Worm (Caenorhabditis elegans) whole organism, late embryonic: ENCODE measurements around the gene F54H12.4.

ENCODE experiments used
- C38D4.7 ChIP-seq: fragments of 200-800 bp; sonication (Bioruptor generic); optimal IDR thresholded peaks from 2 replicates; lab custom pipeline; 2018; ENCODE audit warnings: mild to moderate bottlenecking, missing genetic modification characterization, moderate library complexity, missing compliant biosample characterization
- F13H6.1 ChIP-seq: sonication (generic microtip); optimal IDR thresholded peaks from 2 replicates; lab custom pipeline; 2016; ENCODE audit warnings: missing genetic modification characterization, missing compliant biosample characterization
- K02D7.2 ChIP-seq: sonication (generic microtip); optimal IDR thresholded peaks from 2 replicates; lab custom pipeline; 2017; ENCODE audit warnings: mild to moderate bottlenecking, missing genetic modification characterization, missing compliant biosample characterization
- ahr-1 ChIP-seq: sonication (generic microtip); optimal IDR thresholded peaks from 2 replicates; lab custom pipeline; 2016; ENCODE audit warnings: missing genetic modification characterization, missing compliant biosample characterization
- ceh-18 ChIP-seq: sonication (generic microtip); optimal IDR thresholded peaks from 2 replicates; lab custom pipeline; 2016; ENCODE audit warnings: missing genetic modification characterization, missing compliant biosample characterization
- ceh-19 ChIP-seq: fragments of 200-800 bp; sonication (Bioruptor generic); optimal IDR thresholded peaks from 2 replicates; lab custom pipeline; 2018; ENCODE audit warnings: mild to moderate bottlenecking, missing genetic modification characterization, missing compliant biosample characterization
- ceh-22 ChIP-seq: sonication (generic microtip); optimal IDR thresholded peaks from 2 replicates; lab custom pipeline; 2017; ENCODE audit warnings: missing biosample characterization, missing genetic modification characterization
- ceh-24 ChIP-seq: sonication (generic microtip); optimal IDR thresholded peaks from 2 replicates; lab custom pipeline; 2016; ENCODE audit warnings: mild to moderate bottlenecking, missing genetic modification characterization, missing compliant biosample characterization
- ceh-30 ChIP-seq: fragments of 150-350 bp; optimal IDR thresholded peaks from 2 replicates; lab custom pipeline; 2014; ENCODE audit warnings: missing biosample characterization, missing genetic modification characterization
- ceh-34 ChIP-seq: sonication (generic microtip); optimal IDR thresholded peaks from 2 replicates; lab custom pipeline; 2016; ENCODE audit warnings: mild to moderate bottlenecking, missing genetic modification characterization, missing compliant biosample characterization
- ceh-6 ChIP-seq: fragments of 200-800 bp; sonication (Bioruptor generic); optimal IDR thresholded peaks from 2 replicates; lab custom pipeline; 2018; ENCODE audit warnings: mild to moderate bottlenecking, missing genetic modification characterization, missing compliant biosample characterization
- dve-1 ChIP-seq: sonication (generic microtip); optimal IDR thresholded peaks from 2 replicates; lab custom pipeline; 2017; ENCODE audit warnings: antibody characterized with exemption, mild to moderate bottlenecking, missing genetic modification characterization, missing compliant biosample characterization
- elt-4 ChIP-seq: sonication (generic microtip); optimal IDR thresholded peaks from 2 replicates; lab custom pipeline; 2016; ENCODE audit warnings: missing genetic modification characterization, missing compliant biosample characterization
- ets-4 ChIP-seq: sonication (generic microtip); optimal IDR thresholded peaks from 2 replicates; lab custom pipeline; 2016; ENCODE audit warnings: missing genetic modification characterization, missing compliant biosample characterization
- fkh-6 ChIP-seq: sonication (generic microtip); optimal IDR thresholded peaks from 2 replicates; lab custom pipeline; 2016; ENCODE audit warnings: missing genetic modification characterization, missing compliant biosample characterization
- gmeb-2 ChIP-seq: sonication (generic microtip); optimal IDR thresholded peaks from 2 replicates; lab custom pipeline; 2016; ENCODE audit warnings: missing genetic modification characterization, inconsistent platforms, missing compliant biosample characterization
- hlh-30 ChIP-seq: sonication (generic microtip); optimal IDR thresholded peaks from 2 replicates; lab custom pipeline; 2017; ENCODE audit warnings: antibody characterized with exemption, missing genetic modification characterization, missing compliant biosample characterization; ENCODE audit not compliant: insufficient read depth
- hlh-6 ChIP-seq: sonication (generic microtip); optimal IDR thresholded peaks from 2 replicates; lab custom pipeline; 2016; ENCODE audit warnings: missing genotype, missing genetic modification characterization, missing compliant biosample characterization
- lin-11 ChIP-seq: fragments of 200-800 bp; sonication (Bioruptor generic); optimal IDR thresholded peaks from 2 replicates; lab custom pipeline; 2018; ENCODE audit warnings: mild to moderate bottlenecking, missing genetic modification characterization, missing compliant biosample characterization
- madf-2 ChIP-seq: sonication (generic microtip); optimal IDR thresholded peaks from 2 replicates; lab custom pipeline; 2017; ENCODE audit warnings: missing genetic modification characterization, missing compliant biosample characterization
- nhr-232 ChIP-seq: sonication (generic microtip); optimal IDR thresholded peaks from 2 replicates; lab custom pipeline; 2016; ENCODE audit warnings: missing genetic modification characterization, missing compliant biosample characterization
- npax-4 ChIP-seq: sonication (generic microtip); optimal IDR thresholded peaks from 2 replicates; lab custom pipeline; 2016; ENCODE audit warnings: missing genetic modification characterization, missing compliant biosample characterization
- odd-2 ChIP-seq: sonication (generic microtip); optimal IDR thresholded peaks from 2 replicates; lab custom pipeline; 2017; ENCODE audit warnings: antibody characterized with exemption, mild to moderate bottlenecking, missing genetic modification characterization, missing compliant biosample characterization
- pha-2 ChIP-seq: sonication (generic microtip); optimal IDR thresholded peaks from 2 replicates; lab custom pipeline; 2017; ENCODE audit warnings: mild to moderate bottlenecking, missing genetic modification characterization, missing compliant biosample characterization
- rnt-1 ChIP-seq: sonication (generic microtip); optimal IDR thresholded peaks from 2 replicates; lab custom pipeline; 2016; ENCODE audit warnings: missing genetic modification characterization, missing compliant biosample characterization
- sdc-2 ChIP-seq: sonication (generic microtip); optimal IDR thresholded peaks from 2 replicates; lab custom pipeline; 2016; ENCODE audit warnings: missing genotype, missing genetic modification characterization, missing compliant biosample characterization
- unc-42 ChIP-seq: sonication (generic microtip); optimal IDR thresholded peaks from 2 replicates; lab custom pipeline; 2016; ENCODE audit warnings: missing genotype, missing genetic modification characterization, missing compliant biosample characterization
- unc-55 ChIP-seq: sonication (generic microtip); optimal IDR thresholded peaks from 2 replicates; lab custom pipeline; 2017; ENCODE audit warnings: missing biosample characterization, missing genetic modification reagents, missing genetic modification characterization
- zip-5 ChIP-seq: sonication (generic microtip); optimal IDR thresholded peaks from 2 replicates; lab custom pipeline; 2016; ENCODE audit warnings: missing genetic modification characterization, missing compliant biosample characterization
- ztf-16 ChIP-seq: sonication (generic microtip); optimal IDR thresholded peaks from 2 replicates; lab custom pipeline; 2017; ENCODE audit warnings: missing genetic modification characterization, missing compliant biosample characterization

The F54H12.4 gene

ce11 chrIII:7922207-7922606, 40.3 kb downstream of the F54H12.4 start, which contains the start of gene C29E4.17:
Gene C29E4.17 (plus strand): TSS chrIII:7922507.
- TF ChIP-seq ahr-1 (tag; lab: Kevin White, UChicago) = no peak
- no peak for TF ChIP-seq K02D7.2 (tag; lab: Kevin White, UChicago)
- no peak for TF ChIP-seq ceh-19 (GFP tag; lab: Kevin White, UChicago)
- TF ChIP-seq unc-55 = no peak

DNA sequence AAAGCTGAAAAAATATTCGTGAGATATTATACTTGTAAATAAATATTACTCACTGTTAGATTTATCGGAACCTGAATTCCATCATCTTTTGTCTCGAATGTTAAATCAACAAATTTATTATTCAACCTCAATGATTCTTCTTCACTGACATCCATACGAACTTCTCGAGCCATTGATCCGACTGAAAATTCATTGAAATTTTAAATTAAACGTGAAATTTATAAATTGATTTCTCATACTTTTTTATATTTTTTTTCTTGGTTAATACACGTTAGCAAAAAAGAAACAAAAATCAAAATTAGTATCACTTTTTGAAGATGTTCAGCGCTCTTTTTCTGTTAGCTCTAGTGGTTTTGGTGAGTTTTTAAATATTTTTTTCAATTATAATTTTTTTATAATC, 42.7 kb downstream of the F54H12.4 start, which contains the start of gene C29E4.14:
C29E4.14 (plus strand) TSS at position 301 of the 400 bp plus-strand sequence.
- TF ChIP-seq odd-2 (tag; lab: Kevin White, UChicago) = no peak
- no peak for TF ChIP-seq dve-1 (tag; lab: Kevin White, UChicago)
- TF ChIP-seq sdc-2 (tag; lab: Kevin White, UChicago) = no peak
- TF ChIP-seq fkh-6 (tag; lab: Kevin White, UChicago) = no peak
- TF ChIP-seq, all 69 proteins: peak for 0

DNA sequence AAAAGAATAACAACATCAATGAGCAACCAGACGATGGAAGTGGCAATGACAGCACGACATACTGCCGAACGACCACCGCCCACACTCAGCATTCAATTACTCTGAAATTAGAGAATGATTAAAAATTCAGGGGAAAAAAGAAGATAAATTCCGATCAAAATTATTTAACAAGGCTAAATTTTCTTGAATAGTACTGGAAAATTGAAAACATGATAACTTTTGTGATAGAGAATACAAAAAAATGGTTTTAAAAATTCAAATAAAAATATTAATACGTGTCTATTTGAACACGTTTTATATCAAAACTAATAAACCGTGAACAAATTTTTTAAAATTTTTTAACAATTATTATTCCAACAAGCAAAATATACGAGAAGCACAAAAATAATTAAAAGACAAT, 44.9 kb downstream of the F54H12.4 start, which contains the start of gene gly-3:
gly-3 (minus strand) TSS at position 101 of the 400 bp plus-strand sequence.
- TF ChIP-seq ztf-16 (no peak), zip-5 (tag; lab: Kevin White, UChicago) (no peak), dve-1 (tag; lab: Kevin White, UChicago) (no peak), ceh-30 (tag; lab: Kevin White, UChicago) (no peak), elt-4 (no peak), ceh-22 (tag; lab: Kevin White, UChicago) (no peak), F13H6.1 (tag; lab: Kevin White, UChicago) (no peak), madf-2 (tag; lab: Kevin White, UChicago) (no peak), gmeb-2 (no peak), ceh-34 (no peak), ets-4 (no peak), fkh-6 (tag; lab: Kevin White, UChicago) (no peak), hlh-6 (tag; lab: Kevin White, UChicago) (no peak), nhr-232 (no peak), lin-11 (tag; lab: Kevin White, UChicago) (no peak), pha-2 (tag; lab: Kevin White, UChicago) (no peak), odd-2 (tag; lab: Kevin White, UChicago) (no peak), ceh-6 (no peak)

- no peak for TF ChIP-seq npax-4
- no peak for TF ChIP-seq unc-42 (tag; lab: Kevin White, UChicago)
- TF ChIP-seq ceh-34 = no peak
- no peak for TF ChIP-seq ceh-18
- no peak for TF ChIP-seq ceh-24 (tag; lab: Kevin White, UChicago)
- no peak for TF ChIP-seq C38D4.7 (GFP tag; lab: Kevin White, UChicago)
- TF ChIP-seq madf-2 (tag; lab: Kevin White, UChicago) = no peak
- no peak for TF ChIP-seq dve-1 (tag; lab: Kevin White, UChicago)
These were observed 49.1 kb downstream of the F54H12.4 start, which contains the start of gene ZK688.12 for ce11 chrIII:7913488-7913887. Gene ZK688.12 (minus strand): TSS chrIII:7913588.

- TF ChIP-seq rnt-1 (tag; lab: Kevin White, UChicago) (no peak), hlh-30 (tag; lab: Kevin White, UChicago) (peak; percentile 81)
- TF ChIP-seq, all 69 proteins: peak for 1
These were observed 50.9 kb downstream of the F54H12.4 start, which contains the start of gene ZK688.7 for ce11 chrIII:7911621-7912020. Gene ZK688.7 (minus strand): TSS chrIII:7911634.
